Worm (Caenorhabditis elegans): Measurements from ENCODE around the gene ZK355.8.

DNA sequence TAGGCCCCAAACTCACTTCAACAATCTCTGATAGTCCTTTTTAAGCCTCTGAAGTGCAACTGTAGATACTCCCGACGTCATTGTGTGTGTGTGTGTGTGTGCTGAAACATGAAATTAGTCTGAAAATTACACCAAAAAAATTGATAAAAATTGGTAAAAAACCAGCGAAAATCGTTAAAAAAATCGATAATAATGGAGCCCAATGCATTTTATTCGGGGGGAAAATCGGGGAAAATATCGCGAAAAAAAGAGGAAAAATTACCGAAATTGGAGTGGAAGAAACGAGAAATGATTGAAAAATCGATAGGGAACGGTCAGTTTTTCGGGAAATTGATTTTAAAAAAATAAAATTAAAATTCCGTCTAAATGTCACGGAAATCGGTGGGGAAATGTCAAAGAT, 27.4 kb upstream of the ZK355.8 start, which contains the start of gene ubc-26:
- TF ChIP-seq nhr-47 (tag; optimal IDR thresholded peaks at IDR 0.05), result no peak
- no peak for TF ChIP-seq lir-3 (tag; optimal IDR thresholded peaks at IDR 0.05; ENCODE audit: poor library complexity)
- TF ChIP-seq snpc-4 (tag; optimal IDR thresholded peaks at IDR 0.05), result no peak

All from whole organism, L1 larva.